Worm (Caenorhabditis elegans) whole organism, L1 larva: ENCODE measurements around the gene F47B8.3.
"Not testable (repeated sequence)": the region's sequence is repeated elsewhere in the genome, so short reads cannot be mapped to it uniquely, and the experiment has no call there.

ENCODE experiments used
- C16A3.4 ChIP-seq: fragments of 150-350 bp; optimal IDR thresholded peaks from 2 replicates; lab custom pipeline; 2014; ENCODE audit warnings: missing biosample characterization, missing genetic modification characterization
- blmp-1 ChIP-seq: fragments of 150-350 bp; optimal IDR thresholded peaks from 2 replicates; lab custom pipeline; 2014; ENCODE audit warnings: missing biosample characterization, missing genetic modification characterization
- fkh-10 ChIP-seq: sonication (generic microtip); optimal IDR thresholded peaks from 2 replicates; lab custom pipeline; 2017; ENCODE audit warnings: missing biosample characterization, missing genetic modification reagents, missing genetic modification characterization
- fos-1 ChIP-seq: fragments of 150-350 bp; optimal IDR thresholded peaks from 2 replicates; lab custom pipeline; 2014; ENCODE audit warnings: missing biosample characterization, missing genetic modification characterization
- lin-14 ChIP-seq: fragments of 200-800 bp; sonication (Bioruptor generic); optimal IDR thresholded peaks from 2 replicates; lab custom pipeline; 2018; ENCODE audit warnings: mild to moderate bottlenecking, missing genetic modification characterization, moderate library complexity, missing compliant biosample characterization
- mep-1 ChIP-seq: fragments of 150-350 bp; optimal IDR thresholded peaks from 2 replicates; lab custom pipeline; 2014; ENCODE audit warnings: missing biosample characterization, missing genetic modification characterization
- nhr-77 ChIP-seq: fragments of 150-350 bp; optimal IDR thresholded peaks from 2 replicates; lab custom pipeline; 2014; ENCODE audit warnings: missing biosample characterization, missing genetic modification characterization
- pag-3 ChIP-seq: sonication (generic microtip); optimal IDR thresholded peaks from 2 replicates; lab custom pipeline; 2017; ENCODE audit warnings: missing genetic modification characterization, mild to moderate bottlenecking, missing compliant biosample characterization, antibody characterized with exemption, borderline replicate concordance; ENCODE audit not compliant: insufficient read depth
- skn-1 ChIP-seq: fragments of 150-350 bp; optimal IDR thresholded peaks from 2 replicates; lab custom pipeline; 2014; ENCODE audit warnings: missing biosample characterization, missing genetic modification characterization
- snpc-4 ChIP-seq: fragments of 150-350 bp; optimal IDR thresholded peaks from 2 replicates; lab custom pipeline; 2014; ENCODE audit warnings: missing biosample characterization, missing genetic modification characterization
- sptf-1 ChIP-seq: fragments of 150-350 bp; optimal IDR thresholded peaks from 2 replicates; lab custom pipeline; 2014; ENCODE audit warnings: missing biosample characterization, missing genetic modification characterization

Gene F47B8.3

ce11 chrV:14277456-14277855 lies 45.3 kb downstream of the F47B8.3 start:
- TF ChIP-seq snpc-4, result peak; percentile 40

DNA sequence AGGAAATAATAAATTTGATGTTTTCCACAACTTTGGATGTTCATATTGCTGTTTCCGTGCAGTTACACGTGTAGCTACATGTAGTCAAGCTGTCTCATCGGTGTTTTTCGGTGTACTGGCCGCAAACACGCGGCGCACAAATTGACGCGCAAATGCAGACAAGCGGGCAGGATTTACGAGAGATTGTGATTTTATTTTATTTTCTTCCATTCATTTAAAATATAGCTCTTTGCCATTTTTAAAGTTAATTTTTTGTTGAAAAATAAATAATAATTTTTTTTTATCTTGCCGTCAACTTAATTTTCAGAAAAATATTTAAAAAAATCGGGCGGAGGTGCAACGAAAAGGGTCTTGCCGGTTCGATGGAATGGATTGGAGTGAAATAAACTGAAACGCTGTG lies 48.5 kb downstream of the F47B8.3 start, which contains the start of gene F40G12.7:
Gene F40G12.7, plus strand, starts transcription at position 301 of the 400 bp plus-strand sequence.
- not testable (repeated sequence) for TF ChIP-seq snpc-4; sptf-1 (tag; lab: Kevin White, UChicago); nhr-77

DNA sequence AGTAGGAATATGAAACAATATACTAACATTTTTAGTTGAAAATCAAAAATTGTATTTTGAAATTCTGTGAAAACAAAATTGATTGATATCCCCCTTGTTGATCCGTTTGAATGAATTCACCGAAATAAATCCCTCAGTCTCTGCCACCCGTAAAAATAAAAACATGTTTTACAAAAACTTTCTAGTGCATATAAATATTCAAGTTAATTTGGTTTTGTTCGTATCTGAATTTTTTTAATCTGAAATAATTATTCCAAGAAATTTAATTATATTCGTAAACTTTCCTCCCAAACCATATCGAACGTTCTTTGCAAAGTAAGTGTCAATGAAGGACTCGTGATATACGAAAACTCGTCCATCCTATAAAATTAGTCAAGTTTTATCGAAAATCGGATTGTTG lies 49.8 kb downstream of the F47B8.3 start, which contains the start of gene F40G12.6:
Gene F40G12.6, minus strand, starts transcription at position 101 of the 400 bp plus-strand sequence.
- no peak for TF ChIP-seq blmp-1
- TF ChIP-seq C16A3.4 (tag; lab: Kevin White, UChicago), result no peak
- TF ChIP-seq pag-3 (tag; lab: Kevin White, UChicago), result no peak
- no peak for TF ChIP-seq fos-1
- no peak for TF ChIP-seq lin-14 (GFP tag; lab: Kevin White, UChicago)
- TF ChIP-seq fkh-10 (GFP tag; lab: Kevin White, UChicago), result no peak
- no peak for TF ChIP-seq mep-1 (tag; lab: Kevin White, UChicago)
- no peak for TF ChIP-seq skn-1 (tag; lab: Kevin White, UChicago)
